Fruit fly (Drosophila melanogaster) whole organism, embryonic: ENCODE data around the gene Fife.

Experiments used
- Atf-2 ChIP-seq: fragments of 200-800 bp; sonication (Bioruptor generic); optimal IDR thresholded peaks from 2 replicates; lab custom pipeline; 2016; ENCODE audit warnings: missing biosample characterization, missing genetic modification characterization
- CG11504 ChIP-seq: fragments of 200-800 bp; sonication (Bioruptor generic); optimal IDR thresholded peaks from 3 replicates; lab custom pipeline; 2019; ENCODE audit warnings: missing biosample characterization, mild to moderate bottlenecking, missing genetic modification characterization, moderate library complexity
- CG12659 ChIP-seq: fragments of 200-800 bp; sonication (Bioruptor generic); optimal IDR thresholded peaks from 3 replicates; lab custom pipeline; 2017; ENCODE audit warnings: mild to moderate bottlenecking, missing biosample characterization, missing genetic modification reagents, missing genetic modification characterization
- CG13894 ChIP-seq: fragments of 200-800 bp; sonication (Bioruptor generic); optimal IDR thresholded peaks from 3 replicates; lab custom pipeline; 2018; ENCODE audit warnings: missing biosample characterization, mild to moderate bottlenecking, missing genetic modification characterization, moderate library complexity
- CG15479 ChIP-seq: fragments of 200-800 bp; sonication (Bioruptor generic); optimal IDR thresholded peaks from 3 replicates; lab custom pipeline; 2019; ENCODE audit warnings: missing biosample characterization, mild to moderate bottlenecking, missing genetic modification characterization, moderate library complexity
- CG17359 ChIP-seq: fragments of 200-800 bp; sonication (Bioruptor generic); optimal IDR thresholded peaks from 3 replicates; lab custom pipeline; 2018; ENCODE audit warnings: missing biosample characterization, mild to moderate bottlenecking, missing genetic modification characterization, moderate library complexity
- CG18599 ChIP-seq: fragments of 200-800 bp; sonication (Bioruptor generic); optimal IDR thresholded peaks from 3 replicates; lab custom pipeline; 2017; ENCODE audit warnings: missing biosample characterization, missing genetic modification characterization, mild to moderate bottlenecking, moderate library complexity, missing genetic modification reagents
- CG30020 ChIP-seq: fragments of 200-800 bp; optimal IDR thresholded peaks from 2 replicates; lab custom pipeline; 2019; ENCODE audit warnings: missing biosample characterization, mild to moderate bottlenecking, missing genetic modification characterization, moderate library complexity
- CG34224 ChIP-seq: fragments of 200-800 bp; sonication (Bioruptor generic); IDR thresholded peaks from 3 replicates; pipeline ENCODE4 v1.3.6; 2022; ENCODE audit warnings: missing biosample characterization, missing genetic modification characterization; ENCODE audit not compliant: partially characterized antibody
- CG6175 ChIP-seq: fragments of 200-800 bp; sonication (Bioruptor generic); IDR thresholded peaks from 3 replicates; pipeline ENCODE4 v1.3.6; 2022; ENCODE audit warnings: missing biosample characterization, missing genetic modification characterization
- CG6654 ChIP-seq: fragments of 200-800 bp; sonication (Bioruptor generic); optimal IDR thresholded peaks from 2 replicates; lab custom pipeline; 2017; ENCODE audit warnings: missing biosample characterization, mild to moderate bottlenecking, missing genetic modification characterization
- CG8089 ChIP-seq: fragments of 200-800 bp; sonication (Bioruptor generic); optimal IDR thresholded peaks from 3 replicates; lab custom pipeline; 2016; ENCODE audit warnings: missing biosample characterization, missing genetic modification characterization
- D19A ChIP-seq: fragments of 200-800 bp; optimal IDR thresholded peaks from 3 replicates; lab custom pipeline; 2019; ENCODE audit warnings: missing biosample characterization, mild to moderate bottlenecking, missing genetic modification characterization, moderate library complexity
- Deaf1 ChIP-seq: fragments of 200-800 bp; optimal IDR thresholded peaks from 3 replicates; lab custom pipeline; 2019; ENCODE audit warnings: missing biosample characterization, mild to moderate bottlenecking, missing genetic modification characterization, moderate library complexity
- Fer1 ChIP-seq: fragments of 200-800 bp; sonication (Bioruptor generic); optimal IDR thresholded peaks from 2 replicates; lab custom pipeline; 2017; ENCODE audit warnings: missing biosample characterization, mild to moderate bottlenecking, missing genetic modification characterization
- HmgD ChIP-seq: fragments of 200-800 bp; sonication (Bioruptor generic); optimal IDR thresholded peaks from 3 replicates; lab custom pipeline; 2016; ENCODE audit warnings: missing biosample characterization, missing genetic modification characterization
- Pdp1 ChIP-seq, 2 experiments: fragments of 200-800 bp; sonication (Bioruptor generic); optimal IDR thresholded peaks; 3 replicates each; lab custom pipeline; 2016; ENCODE audit warnings: missing biosample characterization in 2 of 2, missing genetic modification characterization in 2 of 2, mild to moderate bottlenecking in 1 of 2, moderate library complexity in 1 of 2
- Scr ChIP-seq: fragments of 200-800 bp; sonication (Bioruptor generic); IDR thresholded peaks from 2 replicates; pipeline ENCODE4 v1.3.6; 2022; ENCODE audit warnings: missing biosample characterization, missing genetic modification characterization; ENCODE audit not compliant: partially characterized antibody
- Sox102F ChIP-seq: fragments of 200-800 bp; sonication (Bioruptor generic); optimal IDR thresholded peaks from 2 replicates; lab custom pipeline; 2018; ENCODE audit warnings: missing biosample characterization, mild to moderate bottlenecking, missing genetic modification characterization, moderate library complexity
- cato ChIP-seq: fragments of 200-800 bp; sonication (Bioruptor generic); optimal IDR thresholded peaks from 2 replicates; lab custom pipeline; 2016; ENCODE audit warnings: missing biosample characterization, missing genetic modification characterization, borderline replicate concordance
- chinmo ChIP-seq: fragments of 200-800 bp; sonication (Bioruptor generic); IDR thresholded peaks from 4 replicates; pipeline ENCODE4 v1.3.6; 2022; ENCODE audit warnings: missing biosample characterization, missing genetic modification characterization; ENCODE audit not compliant: partially characterized antibody
- ftz-f1 ChIP-seq: fragments of 200-800 bp; sonication (Bioruptor generic); optimal IDR thresholded peaks from 2 replicates; lab custom pipeline; 2016; ENCODE audit warnings: missing biosample characterization, missing genetic modification characterization
- h ChIP-seq: fragments of >200 bp; optimal IDR thresholded peaks from 2 replicates; lab custom pipeline; 2017
- ind ChIP-seq: fragments of 200-800 bp; sonication (Bioruptor generic); optimal IDR thresholded peaks from 3 replicates; lab custom pipeline; 2016; ENCODE audit warnings: missing biosample characterization, missing genetic modification characterization
- jing ChIP-seq: fragments of 200-800 bp; sonication (Bioruptor generic); optimal IDR thresholded peaks from 2 replicates; lab custom pipeline; 2018; ENCODE audit warnings: missing biosample characterization, mild to moderate bottlenecking, missing genetic modification characterization
- klu ChIP-seq: fragments of 200-800 bp; sonication (Bioruptor generic); IDR thresholded peaks from 2 replicates; pipeline ENCODE4 v1.3.6; 2022; ENCODE audit warnings: missing biosample characterization, missing genetic modification characterization
- knrl ChIP-seq: fragments of 200-800 bp; sonication (Bioruptor generic); IDR thresholded peaks from 3 replicates; pipeline ENCODE4 v1.3.6; 2022; ENCODE audit warnings: missing biosample characterization, missing genetic modification characterization; ENCODE audit not compliant: partially characterized antibody
- mam ChIP-seq: fragments of 200-800 bp; sonication (Bioruptor generic); optimal IDR thresholded peaks from 3 replicates; lab custom pipeline; 2016; ENCODE audit warnings: missing biosample characterization, missing genetic modification characterization
- mirr ChIP-seq: fragments of 200-800 bp; sonication (Bioruptor generic); optimal IDR thresholded peaks from 3 replicates; lab custom pipeline; 2018; ENCODE audit warnings: missing biosample characterization, mild to moderate bottlenecking, missing genetic modification characterization
- mld ChIP-seq: fragments of 200-800 bp; sonication (Bioruptor generic); IDR thresholded peaks from 3 replicates; pipeline ENCODE4 v1.3.6; 2022; ENCODE audit warnings: missing biosample characterization, missing genetic modification characterization; ENCODE audit not compliant: partially characterized antibody
- prd ChIP-seq, 3 experiments: fragments of >200 bp in 2 of 3; fragments of 200-800 bp in 1 of 3; sonication (Bioruptor generic) in 1 of 3; optimal IDR thresholded peaks in 2 of 3; IDR thresholded peaks in 1 of 3; 2 replicates in 2 of 3; 3 replicates in 1 of 3; pipeline versions ENCODE4 v1.3.6 to Lab custom; 2017 to 2022; ENCODE audit warnings: missing biosample characterization in 1 of 3, missing genetic modification characterization in 1 of 3
- ro ChIP-seq: fragments of 200-800 bp; sonication (Bioruptor generic); IDR thresholded peaks from 2 replicates; pipeline ENCODE4 v1.3.6; 2022; ENCODE audit warnings: missing biosample characterization, missing genetic modification characterization
- sd ChIP-seq: fragments of 200-800 bp; sonication (Bioruptor generic); optimal IDR thresholded peaks from 3 replicates; lab custom pipeline; 2018; ENCODE audit warnings: missing biosample characterization, mild to moderate bottlenecking, missing genetic modification characterization, moderate library complexity
- so ChIP-seq: fragments of 200-800 bp; sonication (Bioruptor generic); IDR thresholded peaks from 3 replicates; pipeline ENCODE4 v1.3.6; 2022; ENCODE audit warnings: missing biosample characterization, missing genetic modification characterization
- sob ChIP-seq: fragments of 200-800 bp; sonication (Bioruptor generic); IDR thresholded peaks from 2 replicates; pipeline ENCODE4 v1.3.6; 2022; ENCODE audit warnings: missing biosample characterization, missing genetic modification characterization
- ttk ChIP-seq: fragments of 200-800 bp; sonication (Bioruptor generic); IDR thresholded peaks from 2 replicates; pipeline ENCODE4 v2.1.2; 2022; ENCODE audit warnings: missing biosample characterization, missing genetic modification characterization

Gene Fife

DNA sequence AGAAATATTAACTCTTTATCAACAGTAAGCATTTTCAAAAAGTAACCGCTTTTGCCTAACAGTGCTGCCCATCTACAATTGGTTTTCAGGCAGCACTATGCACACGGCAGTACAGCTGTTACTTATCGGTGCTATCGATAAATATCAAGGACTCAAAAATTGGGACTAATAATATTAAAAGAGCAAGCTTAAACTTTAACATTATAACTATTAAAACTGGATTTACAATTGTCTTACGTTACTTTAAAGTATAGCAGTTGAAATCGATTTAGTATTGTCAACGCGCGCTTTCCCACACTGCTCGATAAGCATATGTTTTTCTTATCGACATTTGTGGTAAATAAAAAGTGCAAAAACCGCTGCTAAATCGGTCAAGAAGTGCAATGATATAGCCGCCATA lies 80.1 kb downstream of the Fife start, which contains the start of the genes CG42245 and MEP-1 (continued):
- TF ChIP-seq jing (GFP tag; lab: Kevin White, UChicago), result no peak
- TF ChIP-seq ttk (GFP tag; lab: Robert Waterston, UW), result no peak
- no peak for TF ChIP-seq klu (GFP tag; lab: Robert Waterston, UW)
- TF ChIP-seq ind (GFP tag; lab: Kevin White, UChicago), result peak; percentile 53
- TF ChIP-seq CG34224, result peak; percentile 41; the same call in 1 of the 3 replicates
- TF ChIP-seq CG6175 (GFP tag; lab: Robert Waterston, UW), result no peak
- peak; percentile 34 for TF ChIP-seq mam (GFP tag; lab: Kevin White, UChicago)
- no peak for TF ChIP-seq mirr (GFP tag; lab: Kevin White, UChicago)
- peak; percentile 58 for TF ChIP-seq CG18599 (GFP tag; lab: Kevin White, UChicago)
- peak; percentile 6 for TF ChIP-seq CG8089 (GFP tag; lab: Kevin White, UChicago)
- TF ChIP-seq Sox102F (GFP tag; lab: Kevin White, UChicago), result peak; percentile 40
- TF ChIP-seq CG12659 (GFP tag; lab: Kevin White, UChicago), result peak; percentile 67
- peak; percentile 44 for TF ChIP-seq CG13894 (tag; lab: Kevin White, UChicago)
- peak; percentile 69 for TF ChIP-seq Scr (GFP tag; lab: Robert Waterston, UW)
- TF ChIP-seq knrl (GFP tag; lab: Robert Waterston, UW), result peak; percentile 66
- TF ChIP-seq ftz-f1, result peak; percentile 30
- peak; percentile 39 for TF ChIP-seq CG30020
- TF ChIP-seq Pdp1 (GFP tag; optimal IDR thresholded peaks at IDR 0.05; lab: Kevin White, UChicago), result peak in 1 of 2 experiments; percentile 46
- TF ChIP-seq h (lab: Kevin White, UChicago), result no peak
- no peak for TF ChIP-seq HmgD (GFP tag; lab: Kevin White, UChicago)
- no peak for TF ChIP-seq sd (tag; lab: Kevin White, UChicago)
- TF ChIP-seq Deaf1 (tag; lab: Kevin White, UChicago), result peak; percentile 9
- TF ChIP-seq so (GFP tag; lab: Robert Waterston, UW), result 0 out of 3 replicates have a peak, but pooled peaks have one; percentile 12
- TF ChIP-seq D19A (tag; lab: Kevin White, UChicago), result peak; percentile 27

dm6 chr3L:2629964-2630363 lies 81.5 kb downstream of the Fife start, which contains the start of gene Pxn:
TSS of gene Pxn (minus strand) at chr3L:2630064.
- TF ChIP-seq sob (GFP tag; lab: Robert Waterston, UW), result 0 out of 2 replicates have a peak, but pooled peaks have one; percentile 6
- TF ChIP-seq Atf-2 (GFP tag; lab: Kevin White, UChicago), result no peak
- TF ChIP-seq CG11504 (tag; lab: Kevin White, UChicago), result no peak
- TF ChIP-seq chinmo (GFP tag; lab: Robert Waterston, UW), result no peak
- no peak for TF ChIP-seq prd (optimal IDR thresholded peaks at IDR 0.05; lab: Kevin White, UChicago)
- no peak for TF ChIP-seq prd (GFP tag; IDR thresholded peaks at IDR 0.05; lab: Robert Waterston, UW)
- TF ChIP-seq CG17359 (tag; lab: Kevin White, UChicago), result no peak
- TF ChIP-seq Sox102F (GFP tag; lab: Kevin White, UChicago), result no peak
- TF ChIP-seq Fer1 (GFP tag; lab: Kevin White, UChicago), result no peak
- peak; percentile 7 for TF ChIP-seq CG15479 (GFP tag; lab: Kevin White, UChicago)
- TF ChIP-seq cato (GFP tag; lab: Kevin White, UChicago), result no peak
- 0 out of 3 replicates have a peak, but pooled peaks have one; percentile 22 for TF ChIP-seq mld (GFP tag; lab: Robert Waterston, UW)
- no peak for TF ChIP-seq CG6654 (GFP tag; lab: Kevin White, UChicago)
- TF ChIP-seq ro (GFP tag; lab: Robert Waterston, UW), result 0 out of 2 replicates have a peak, but pooled peaks have one; percentile 22
